Fruit fly (Drosophila melanogaster) whole organism, embryonic: ENCODE measurements around the gene dbr.

Source experiments
- Asciz ChIP-seq: fragments of 200-800 bp; sonication (Bioruptor generic); optimal IDR thresholded peaks from 2 replicates; lab custom pipeline; 2017; ENCODE audit warnings: missing biosample characterization, mild to moderate bottlenecking, missing genetic modification characterization, missing genetic modification reagents
- Atf3 ChIP-seq: fragments of 200-800 bp; sonication (Bioruptor generic); optimal IDR thresholded peaks from 3 replicates; lab custom pipeline; 2016; ENCODE audit warnings: missing biosample characterization, missing genetic modification characterization
- Bdp1 ChIP-seq: fragments of 200-800 bp; sonication (Bioruptor generic); optimal IDR thresholded peaks from 3 replicates; lab custom pipeline; 2016; ENCODE audit warnings: missing biosample characterization, missing genetic modification characterization
- CG1024 ChIP-seq: fragments of 200-800 bp; sonication (Bioruptor generic); IDR thresholded peaks from 2 replicates; pipeline ENCODE4 v1.3.6; 2022; ENCODE audit warnings: missing biosample characterization, missing genetic modification characterization
- CG11247 ChIP-seq: fragments of 200-800 bp; sonication (Bioruptor generic); IDR thresholded peaks from 2 replicates; pipeline ENCODE4 v1.3.6; 2022; ENCODE audit warnings: missing biosample characterization, missing genetic modification characterization
- CG11398 ChIP-seq: fragments of 200-800 bp; sonication (Bioruptor generic); optimal IDR thresholded peaks from 2 replicates; lab custom pipeline; 2016; ENCODE audit warnings: missing biosample characterization, missing genetic modification characterization
- CG11456 ChIP-seq: fragments of 200-800 bp; sonication (Bioruptor generic); IDR thresholded peaks from 3 replicates; pipeline ENCODE4 v1.3.6; 2022; ENCODE audit warnings: missing biosample characterization, missing genetic modification characterization
- CG11696 ChIP-seq: fragments of 200-800 bp; sonication (Bioruptor generic); IDR thresholded peaks from 2 replicates; pipeline ENCODE4 v1.3.6; 2022; ENCODE audit warnings: missing biosample characterization, missing genetic modification characterization
- CG12744 ChIP-seq: fragments of 200-800 bp; sonication (Bioruptor generic); optimal IDR thresholded peaks from 2 replicates; lab custom pipeline; 2016; ENCODE audit warnings: missing biosample characterization, missing genetic modification characterization
- CG13424 ChIP-seq: fragments of 200-800 bp; sonication (Bioruptor generic); optimal IDR thresholded peaks from 2 replicates; lab custom pipeline; 2019; ENCODE audit warnings: missing biosample characterization, mild to moderate bottlenecking, missing genetic modification characterization, moderate library complexity
- CG18011 ChIP-seq: fragments of 200-800 bp; sonication (Bioruptor generic); optimal IDR thresholded peaks from 2 replicates; lab custom pipeline; 2017; ENCODE audit warnings: missing biosample characterization, missing genetic modification characterization, mild to moderate bottlenecking, moderate library complexity, missing genotype
- CG2116 ChIP-seq: fragments of 200-800 bp; sonication (Bioruptor generic); optimal IDR thresholded peaks from 3 replicates; lab custom pipeline; 2018; ENCODE audit warnings: missing biosample characterization, mild to moderate bottlenecking, missing genetic modification characterization
- CG2199 ChIP-seq: fragments of 200-800 bp; sonication (Bioruptor generic); IDR thresholded peaks from 3 replicates; pipeline ENCODE4 v1.3.6; 2022; ENCODE audit warnings: missing biosample characterization, missing genetic modification characterization
- CG2875 ChIP-seq: fragments of 200-800 bp; sonication (Bioruptor generic); optimal IDR thresholded peaks from 2 replicates; lab custom pipeline; 2017; ENCODE audit warnings: missing biosample characterization, mild to moderate bottlenecking, missing genetic modification characterization, missing genetic modification reagents
- CG31365 ChIP-seq: fragments of 200-800 bp; sonication (Bioruptor generic); optimal IDR thresholded peaks from 2 replicates; lab custom pipeline; 2018; ENCODE audit warnings: missing biosample characterization, mild to moderate bottlenecking, missing genetic modification characterization
- CG34376 ChIP-seq: fragments of 200-800 bp; sonication (Bioruptor generic); optimal IDR thresholded peaks from 2 replicates; lab custom pipeline; 2018; ENCODE audit warnings: missing biosample characterization, mild to moderate bottlenecking, missing genetic modification characterization
- CG3995 ChIP-seq: fragments of 200-800 bp; sonication (Bioruptor generic); optimal IDR thresholded peaks from 3 replicates; lab custom pipeline; 2016; ENCODE audit warnings: missing biosample characterization, missing genetic modification characterization
- CG5953 ChIP-seq: fragments of 200-800 bp; sonication (Bioruptor generic); IDR thresholded peaks from 2 replicates; pipeline ENCODE4 v1.3.6; 2022; ENCODE audit warnings: missing biosample characterization, missing genetic modification characterization
- CG7357 ChIP-seq: fragments of 200-800 bp; sonication (Bioruptor generic); IDR thresholded peaks from 3 replicates; pipeline ENCODE4 v1.3.6; 2022; ENCODE audit warnings: missing biosample characterization, missing genetic modification characterization
- CG7372 ChIP-seq: fragments of 200-800 bp; sonication (Bioruptor generic); IDR thresholded peaks from 2 replicates; pipeline ENCODE4 v1.3.6; 2022; ENCODE audit warnings: missing biosample characterization, missing genetic modification characterization
- Dp ChIP-seq: fragments of 200-800 bp; sonication (Bioruptor generic); optimal IDR thresholded peaks from 2 replicates; lab custom pipeline; 2018; ENCODE audit warnings: missing biosample characterization, mild to moderate bottlenecking, missing genetic modification characterization, moderate library complexity
- E2f1 ChIP-seq: fragments of 200-800 bp; sonication (Bioruptor generic); IDR thresholded peaks from 2 replicates; pipeline ENCODE4 v1.3.6; 2022; ENCODE audit warnings: missing biosample characterization, missing genetic modification characterization
- Eip74EF ChIP-seq, 2 experiments: fragments of 200-800 bp in 1 of 2; fragments of >200 bp in 1 of 2; sonication (Bioruptor generic) in 1 of 2; optimal IDR thresholded peaks; 2 replicates each; lab custom pipeline; 2017 to 2019; ENCODE audit warnings: missing biosample characterization in 2 of 2, missing genetic modification characterization in 2 of 2, mild to moderate bottlenecking in 1 of 2, moderate library complexity in 1 of 2
- HLHmδ ChIP-seq: fragments of 200-800 bp; sonication (Bioruptor generic); optimal IDR thresholded peaks from 2 replicates; lab custom pipeline; 2018; ENCODE audit warnings: missing biosample characterization, mild to moderate bottlenecking, missing genetic modification characterization, moderate library complexity
- Hey ChIP-seq: fragments of 200-800 bp; sonication (Bioruptor generic); optimal IDR thresholded peaks from 3 replicates; lab custom pipeline; 2018; ENCODE audit warnings: missing biosample characterization, mild to moderate bottlenecking, missing genetic modification characterization
- Kr ChIP-seq: fragments of 200-800 bp; sonication (Bioruptor generic); optimal IDR thresholded peaks from 2 replicates; lab custom pipeline; 2017; ENCODE audit warnings: missing biosample characterization, mild to moderate bottlenecking, missing genetic modification characterization
- Myb ChIP-seq: fragments of 200-800 bp; sonication (Bioruptor generic); optimal IDR thresholded peaks from 2 replicates; lab custom pipeline; 2016; ENCODE audit warnings: missing biosample characterization, missing genetic modification characterization
- NfI ChIP-seq: fragments of 200-800 bp; sonication (Bioruptor generic); optimal IDR thresholded peaks from 3 replicates; lab custom pipeline; 2018; ENCODE audit warnings: missing biosample characterization, mild to moderate bottlenecking, missing genetic modification characterization, moderate library complexity
- Oaz ChIP-seq: fragments of 200-800 bp; sonication (Bioruptor generic); IDR thresholded peaks from 2 replicates; pipeline ENCODE4 v1.3.6; 2022; ENCODE audit warnings: missing biosample characterization, missing genetic modification characterization
- Scr ChIP-seq: fragments of 200-800 bp; sonication (Bioruptor generic); IDR thresholded peaks from 2 replicates; pipeline ENCODE4 v1.3.6; 2022; ENCODE audit warnings: missing biosample characterization, missing genetic modification characterization; ENCODE audit not compliant: partially characterized antibody
- amos ChIP-seq: fragments of 200-800 bp; sonication (Bioruptor generic); IDR thresholded peaks from 2 replicates; pipeline ENCODE4 v1.3.6; 2022; ENCODE audit warnings: missing biosample characterization, missing genetic modification characterization; ENCODE audit not compliant: partially characterized antibody
- ash1 ChIP-seq: fragments of 200-800 bp; sonication (Bioruptor generic); optimal IDR thresholded peaks from 2 replicates; lab custom pipeline; 2018; ENCODE audit warnings: missing biosample characterization, mild to moderate bottlenecking, missing genetic modification characterization
- cg ChIP-seq: fragments of 200-800 bp; sonication (Bioruptor generic); optimal IDR thresholded peaks from 3 replicates; lab custom pipeline; 2019; ENCODE audit warnings: missing biosample characterization, mild to moderate bottlenecking, missing genetic modification characterization, moderate library complexity
- dysf ChIP-seq: fragments of 200-800 bp; sonication (Bioruptor generic); IDR thresholded peaks from 3 replicates; pipeline ENCODE4 v1.3.6; 2022; ENCODE audit warnings: missing biosample characterization, missing genetic modification characterization
- exex ChIP-seq: fragments of 200-800 bp; sonication (Bioruptor generic); optimal IDR thresholded peaks from 4 replicates; lab custom pipeline; 2018; ENCODE audit warnings: missing biosample characterization, mild to moderate bottlenecking, missing genetic modification characterization, moderate library complexity
- gce ChIP-seq: fragments of 200-800 bp; sonication (Bioruptor generic); IDR thresholded peaks from 3 replicates; pipeline ENCODE4 v1.3.6; 2022; ENCODE audit warnings: missing biosample characterization, missing genetic modification characterization
- gcm ChIP-seq: fragments of 200-800 bp; sonication (Bioruptor generic); optimal IDR thresholded peaks from 2 replicates; lab custom pipeline; 2019; ENCODE audit warnings: missing biosample characterization, mild to moderate bottlenecking, missing genetic modification characterization, moderate library complexity
- h ChIP-seq: fragments of >200 bp; optimal IDR thresholded peaks from 2 replicates; lab custom pipeline; 2017
- hkb ChIP-seq, 2 experiments: fragments of 200-800 bp in 1 of 2; fragments of >200 bp in 1 of 2; sonication (Bioruptor generic) in 1 of 2; IDR thresholded peaks in 1 of 2; optimal IDR thresholded peaks in 1 of 2; 2 replicates each; pipeline versions ENCODE4 v1.3.6 to Lab custom; 2017 to 2022; ENCODE audit warnings: missing biosample characterization in 1 of 2, missing genetic modification characterization in 1 of 2
- kah ChIP-seq: fragments of 200-800 bp; sonication (Bioruptor generic); optimal IDR thresholded peaks from 2 replicates; lab custom pipeline; 2018; ENCODE audit warnings: missing biosample characterization, mild to moderate bottlenecking, missing genetic modification characterization
- onecut ChIP-seq: fragments of 200-800 bp; sonication (Bioruptor generic); IDR thresholded peaks from 2 replicates; pipeline ENCODE4 v1.3.6; 2022; ENCODE audit warnings: missing biosample characterization, missing genetic modification characterization
- otp ChIP-seq: fragments of 200-800 bp; sonication (Bioruptor generic); IDR thresholded peaks from 3 replicates; pipeline ENCODE4, ENCODE4 v1.3.6; 2022; ENCODE audit warnings: missing biosample characterization, missing genetic modification characterization
- sens-2 ChIP-seq: fragments of 200-800 bp; sonication (Bioruptor generic); IDR thresholded peaks from 2 replicates; pipeline ENCODE4 v1.3.6; 2022; ENCODE audit warnings: missing biosample characterization, missing genetic modification characterization
- seq ChIP-seq: fragments of 200-800 bp; sonication (Bioruptor generic); IDR thresholded peaks from 2 replicates; pipeline ENCODE4 v1.3.6; 2022; ENCODE audit warnings: missing biosample characterization, missing genetic modification characterization
- sna ChIP-seq: fragments of 200-800 bp; sonication (Bioruptor generic); IDR thresholded peaks from 2 replicates; pipeline ENCODE4 v1.3.6; 2022; ENCODE audit warnings: missing biosample characterization, missing genetic modification characterization; ENCODE audit not compliant: partially characterized antibody
- tio ChIP-seq: fragments of 200-800 bp; sonication (Bioruptor generic); optimal IDR thresholded peaks from 2 replicates; lab custom pipeline; 2017; ENCODE audit warnings: missing biosample characterization, missing genetic modification characterization, inconsistent platforms
- ttk ChIP-seq: fragments of 200-800 bp; sonication (Bioruptor generic); IDR thresholded peaks from 2 replicates; pipeline ENCODE4 v2.1.2; 2022; ENCODE audit warnings: missing biosample characterization, missing genetic modification characterization
- unc-4 ChIP-seq: fragments of 200-800 bp; sonication (Bioruptor generic); IDR thresholded peaks from 2 replicates; pipeline ENCODE4 v1.3.6; 2022; ENCODE audit warnings: missing biosample characterization, missing genetic modification characterization; ENCODE audit not compliant: partially characterized antibody
- vfl ChIP-seq: fragments of 200-800 bp; sonication (Bioruptor generic); optimal IDR thresholded peaks from 2 replicates; lab custom pipeline; 2016; ENCODE audit warnings: missing biosample characterization, missing genetic modification characterization

Gene dbr

dm6 chr2L:66369-67278, at the start of gene dbr (continued):
- TF ChIP-seq Oaz (GFP tag; lab: Robert Waterston, UW) (no peak), CG11247 (GFP tag; lab: Robert Waterston, UW) (no peak), kah (GFP tag; lab: Kevin White, UChicago) (peak; percentile 26), NfI (GFP tag; lab: Kevin White, UChicago) (peak; percentile 26), HLHmδ (GFP tag; lab: Kevin White, UChicago) (peak; percentile 68), Kr (GFP tag; lab: Kevin White, UChicago) (no peak), CG12744 (GFP tag; lab: Kevin White, UChicago) (peak; percentile 38), CG2116 (no peak), vfl (no peak), E2f1 (GFP tag; lab: Robert Waterston, UW) (no peak), CG2199 (GFP tag; lab: Robert Waterston, UW) (peak; percentile 96), gcm (peak; percentile 65), onecut (0 out of 2 replicates have a peak, but pooled peaks have one; percentile 8), CG13424 (tag; lab: Kevin White, UChicago) (no peak), Asciz (GFP tag; lab: Kevin White, UChicago) (no peak), ttk (GFP tag; lab: Robert Waterston, UW) (no peak), CG7357 (GFP tag; lab: Robert Waterston, UW) (no peak), exex (no peak), CG11398 (GFP tag; lab: Kevin White, UChicago) (no peak), Scr (GFP tag; lab: Robert Waterston, UW) (no peak), h (lab: Kevin White, UChicago) (no peak), Dp (GFP tag; lab: Kevin White, UChicago) (no peak), CG31365 (tag; lab: Kevin White, UChicago) (no peak), ash1 (GFP tag; lab: Kevin White, UChicago) (peak; percentile 62), CG2875 (GFP tag; lab: Kevin White, UChicago) (no peak), otp (GFP tag; lab: Robert Waterston, UW) (no peak), hkb (optimal IDR thresholded peaks at IDR 0.05; lab: Kevin White, UChicago) (no peak), hkb (GFP tag; IDR thresholded peaks at IDR 0.05; lab: Robert Waterston, UW) (no peak), Hey (tag; lab: Kevin White, UChicago) (peak; percentile 26), CG34376 (peak; percentile 59), CG18011 (GFP tag; lab: Kevin White, UChicago) (no peak), cg (GFP tag; lab: Kevin White, UChicago) (peak; percentile 100), seq (GFP tag; lab: Robert Waterston, UW) (no peak; the same call in 1 of the 2 replicates), CG7372 (GFP tag; lab: Robert Waterston, UW) (no peak), CG5953 (GFP tag; lab: Robert Waterston, UW) (no peak), Eip74EF (GFP tag; optimal IDR thresholded peaks at IDR 0.05; lab: Kevin White, UChicago) (no peak), CG3995 (GFP tag; lab: Kevin White, UChicago) (no peak), tio (no peak), CG1024 (GFP tag; lab: Robert Waterston, UW) (no peak), gce (GFP tag; lab: Robert Waterston, UW) (no peak), unc-4 (no peak), Myb (GFP tag; lab: Kevin White, UChicago) (no peak), Bdp1 (GFP tag; lab: Kevin White, UChicago) (no peak), CG11696 (GFP tag; lab: Robert Waterston, UW) (no peak), Atf3 (GFP tag; lab: Kevin White, UChicago) (no peak), amos (GFP tag; lab: Robert Waterston, UW) (no peak), sna (GFP tag; lab: Robert Waterston, UW) (peak; percentile 50; the same call in 1 of the 2 replicates), sens-2 (GFP tag; lab: Robert Waterston, UW) (no peak), CG11456 (GFP tag; lab: Robert Waterston, UW) (no peak), dysf (GFP tag; lab: Robert Waterston, UW) (0 out of 3 replicates have a peak, but pooled peaks have one; percentile 8)
